Worm (Caenorhabditis elegans) whole organism, L4 larva: ENCODE data around the gene Y53G8AM.6.
"Not testable (repeated sequence)": the region's sequence is repeated elsewhere in the genome, so short reads cannot be mapped to it uniquely, and the experiment has no call there.

Experiments
- F10B5.3 ChIP-seq: sonication (generic microtip); optimal IDR thresholded peaks from 2 replicates; lab custom pipeline; 2016; ENCODE audit warnings: mild to moderate bottlenecking, missing genetic modification characterization, missing compliant biosample characterization
- F26F4.8 ChIP-seq: fragments of 200-800 bp; sonication (Bioruptor generic); conservative IDR thresholded peaks from 2 replicates; pipeline ENCODE4 v1.3.6; 2022; ENCODE audit warnings: missing genetic modification characterization, missing compliant biosample characterization
- F37D6.2 ChIP-seq: sonication (generic microtip); optimal IDR thresholded peaks from 2 replicates; lab custom pipeline; 2016; ENCODE audit warnings: mild to moderate bottlenecking, missing genetic modification characterization, missing compliant biosample characterization
- F44E2.7 ChIP-seq: fragments of 200-800 bp; sonication (Bioruptor generic); IDR thresholded peaks from 2 replicates; pipeline ENCODE4 v2.1.2; 2022; ENCODE audit warnings: missing genetic modification characterization, missing compliant biosample characterization
- R02D3.7 ChIP-seq: fragments of 150-350 bp; sonication (generic microtip); optimal IDR thresholded peaks from 3 replicates; lab custom pipeline; 2014; ENCODE audit warnings: missing biosample characterization, missing genetic modification characterization
- T26A8.4 ChIP-seq: fragments of 200-800 bp; sonication (Bioruptor generic); IDR thresholded peaks from 2 replicates; pipeline ENCODE4 v1.3.6; 2022; ENCODE audit warnings: missing genetic modification characterization, missing compliant biosample characterization
- aha-1 ChIP-seq: fragments of 150-350 bp; peaks from one replicate; lab custom pipeline; 2014; ENCODE audit warnings: missing biosample characterization, missing genetic modification characterization
- ceh-32 ChIP-seq: sonication (generic microtip); optimal IDR thresholded peaks from 2 replicates; lab custom pipeline; 2016; ENCODE audit warnings: mild to moderate bottlenecking, missing genetic modification characterization, missing compliant biosample characterization; ENCODE audit not compliant: poor library complexity
- cey-2 ChIP-seq: sonication (generic microtip); optimal IDR thresholded peaks from 3 replicates; lab custom pipeline; 2017; ENCODE audit warnings: missing genetic modification characterization, mild to moderate bottlenecking, missing compliant biosample characterization, antibody characterized with exemption, borderline replicate concordance; ENCODE audit not compliant: insufficient read depth
- daf-16 ChIP-seq, 3 experiments: sonication (generic microtip); optimal IDR thresholded peaks; 2 replicates each; lab custom pipeline; 2016 to 2017; ENCODE audit warnings: missing genetic modification characterization in 3 of 3, missing genetic modification reagents in 3 of 3, mild to moderate bottlenecking in 2 of 3, missing compliant biosample characterization in 2 of 3, missing biosample characterization in 1 of 3, moderate library complexity in 1 of 3
- dmd-6 ChIP-seq: fragments of 200-800 bp; sonication (Bioruptor generic); IDR thresholded peaks from 2 replicates; pipeline ENCODE4 v1.3.6; 2022; ENCODE audit warnings: missing genetic modification reagents, missing genetic modification characterization, missing compliant biosample characterization
- dpl-1 ChIP-seq: fragments of 150-350 bp; optimal IDR thresholded peaks from 2 replicates; lab custom pipeline; 2014; ENCODE audit warnings: missing biosample characterization, missing genetic modification reagents, missing genetic modification characterization
- dve-1 ChIP-seq: sonication (generic microtip); optimal IDR thresholded peaks from 2 replicates; lab custom pipeline; 2017; ENCODE audit warnings: antibody characterized with exemption, mild to moderate bottlenecking, missing genetic modification characterization, missing compliant biosample characterization; ENCODE audit not compliant: insufficient read depth
- fkh-10 ChIP-seq: fragments of 150-350 bp; optimal IDR thresholded peaks from 2 replicates; lab custom pipeline; 2014; ENCODE audit warnings: missing biosample characterization, missing genetic modification reagents, missing genetic modification characterization
- hif-1 ChIP-seq, 2 experiments: sonication (generic microtip); optimal IDR thresholded peaks; 2 replicates each; lab custom pipeline; 2016 to 2017; ENCODE audit warnings: missing compliant biosample characterization in 2 of 2, missing genetic modification characterization in 2 of 2, missing genetic modification reagents in 2 of 2, missing genotype in 2 of 2, mild to moderate bottlenecking in 1 of 2
- hlh-11 ChIP-seq: fragments of 200-800 bp; sonication (Bioruptor generic); optimal IDR thresholded peaks from 2 replicates; lab custom pipeline; 2018; ENCODE audit warnings: mild to moderate bottlenecking, missing genetic modification characterization, missing compliant biosample characterization
- hlh-30 ChIP-seq: sonication (generic microtip); optimal IDR thresholded peaks from 2 replicates; lab custom pipeline; 2017; ENCODE audit warnings: antibody characterized with exemption, mild to moderate bottlenecking, missing genetic modification characterization, missing compliant biosample characterization; ENCODE audit not compliant: insufficient read depth
- lim-7 ChIP-seq: fragments of 200-800 bp; sonication (Bioruptor generic); IDR thresholded peaks from 2 replicates; pipeline ENCODE4 v1.3.6; 2022; ENCODE audit warnings: missing genetic modification characterization, missing compliant biosample characterization
- lin-15B ChIP-seq: fragments of 150-350 bp; sonication (generic microtip); optimal IDR thresholded peaks from 3 replicates; lab custom pipeline; 2014; ENCODE audit warnings: missing biosample characterization, missing genetic modification characterization
- lin-39 ChIP-seq: fragments of 150-350 bp; optimal IDR thresholded peaks from 2 replicates; lab custom pipeline; 2014; ENCODE audit warnings: missing biosample characterization, missing genetic modification reagents, missing genetic modification characterization
- lsy-2 ChIP-seq, 2 experiments: fragments of 150-350 bp in 1 of 2; sonication (generic microtip) in 1 of 2; optimal IDR thresholded peaks; 2 replicates each; lab custom pipeline; 2014 to 2017; ENCODE audit warnings: missing biosample characterization in 2 of 2, missing genetic modification characterization in 2 of 2
- mdl-1 ChIP-seq, 2 experiments: fragments of 150-350 bp in 1 of 2; sonication (generic microtip) in 1 of 2; optimal IDR thresholded peaks; 2 replicates each; lab custom pipeline; 2014 to 2017; ENCODE audit warnings: missing biosample characterization in 2 of 2, missing genetic modification characterization in 2 of 2
- mep-1 ChIP-seq: fragments of 150-350 bp; sonication (generic microtip); optimal IDR thresholded peaks from 3 replicates; lab custom pipeline; 2014; ENCODE audit warnings: missing biosample characterization, missing genetic modification characterization
- mes-2 ChIP-seq: sonication (generic microtip); optimal IDR thresholded peaks from 2 replicates; lab custom pipeline; 2016; ENCODE audit warnings: missing genotype, mild to moderate bottlenecking, missing genetic modification characterization, missing compliant biosample characterization; ENCODE audit not compliant: poor library complexity, severe bottlenecking
- nhr-102 ChIP-seq: sonication (generic microtip); optimal IDR thresholded peaks from 2 replicates; lab custom pipeline; 2016; ENCODE audit warnings: mild to moderate bottlenecking, missing genetic modification characterization, moderate library complexity, missing compliant biosample characterization
- nhr-237 ChIP-seq: sonication (generic microtip); optimal IDR thresholded peaks from 2 replicates; lab custom pipeline; 2017; ENCODE audit warnings: missing biosample characterization, missing genetic modification characterization
- nhr-25 ChIP-seq: sonication (generic microtip); optimal IDR thresholded peaks from 2 replicates; lab custom pipeline; 2017; ENCODE audit warnings: missing genetic modification characterization, mild to moderate bottlenecking, missing compliant biosample characterization, antibody characterized with exemption, moderate library complexity, borderline replicate concordance; ENCODE audit not compliant: insufficient read depth
- nhr-28 ChIP-seq: fragments of 150-350 bp; optimal IDR thresholded peaks from 2 replicates; lab custom pipeline; 2014; ENCODE audit warnings: missing biosample characterization, missing genetic modification characterization
- nhr-41 ChIP-seq: fragments of 200-800 bp; sonication (Bioruptor generic); IDR thresholded peaks from 2 replicates; pipeline ENCODE4 v1.3.6; 2022; ENCODE audit warnings: missing genetic modification reagents, missing genetic modification characterization, missing compliant biosample characterization
- nhr-48 ChIP-seq: sonication (generic microtip); optimal IDR thresholded peaks from 2 replicates; lab custom pipeline; 2016; ENCODE audit warnings: mild to moderate bottlenecking, missing genetic modification characterization, missing compliant biosample characterization
- nhr-6 ChIP-seq: fragments of 150-350 bp; optimal IDR thresholded peaks from 2 replicates; lab custom pipeline; 2014; ENCODE audit warnings: missing biosample characterization, missing genetic modification characterization
- nhr-76 ChIP-seq: fragments of 150-350 bp; optimal IDR thresholded peaks from 2 replicates; lab custom pipeline; 2014; ENCODE audit warnings: missing biosample characterization, missing genetic modification characterization
- pha-4 ChIP-seq, 2 experiments: fragments of 150-350 bp in 1 of 2; fragments of 200-800 bp in 1 of 2; sonication (Bioruptor generic) in 1 of 2; IDR thresholded peaks in 1 of 2; optimal IDR thresholded peaks in 1 of 2; 2 replicates each; pipeline versions ENCODE4 v1.3.6 to Lab custom; 2014 to 2022; ENCODE audit warnings: missing genetic modification characterization in 2 of 2, missing genetic modification reagents in 2 of 2, missing biosample characterization in 1 of 2, missing compliant biosample characterization in 1 of 2
- saeg-2 ChIP-seq: fragments of 200-800 bp; sonication (Bioruptor generic); IDR thresholded peaks from 2 replicates; pipeline ENCODE4 v1.3.6; 2022; ENCODE audit warnings: missing genetic modification reagents, missing genetic modification characterization, missing compliant biosample characterization
- skn-1 ChIP-seq: fragments of 150-350 bp; optimal IDR thresholded peaks from 2 replicates; lab custom pipeline; 2014; ENCODE audit warnings: missing biosample characterization, missing genetic modification characterization
- snpc-4 ChIP-seq: fragments of 150-350 bp; optimal IDR thresholded peaks from 2 replicates; lab custom pipeline; 2014; ENCODE audit warnings: missing biosample characterization, missing genetic modification characterization
- unc-130 ChIP-seq: sonication (generic microtip); optimal IDR thresholded peaks from 2 replicates; lab custom pipeline; 2016; ENCODE audit warnings: missing genetic modification reagents, missing genetic modification characterization, missing compliant biosample characterization
- unc-62 ChIP-seq, 3 experiments: fragments of 150-350 bp in 1 of 3; sonication (generic microtip); optimal IDR thresholded peaks in 2 of 3; peaks in 1 of 3; 1 replicate in 1 of 3; 2 replicates in 2 of 3; lab custom pipeline; 2014 to 2017; ENCODE audit warnings: missing biosample characterization in 3 of 3, missing genetic modification characterization in 3 of 3, missing genetic modification reagents in 3 of 3, missing genotype in 1 of 3
- zfp-2 ChIP-seq: sonication (generic microtip); optimal IDR thresholded peaks from 2 replicates; lab custom pipeline; 2016; ENCODE audit warnings: mild to moderate bottlenecking, missing genetic modification characterization, missing compliant biosample characterization

Gene Y53G8AM.6

DNA sequence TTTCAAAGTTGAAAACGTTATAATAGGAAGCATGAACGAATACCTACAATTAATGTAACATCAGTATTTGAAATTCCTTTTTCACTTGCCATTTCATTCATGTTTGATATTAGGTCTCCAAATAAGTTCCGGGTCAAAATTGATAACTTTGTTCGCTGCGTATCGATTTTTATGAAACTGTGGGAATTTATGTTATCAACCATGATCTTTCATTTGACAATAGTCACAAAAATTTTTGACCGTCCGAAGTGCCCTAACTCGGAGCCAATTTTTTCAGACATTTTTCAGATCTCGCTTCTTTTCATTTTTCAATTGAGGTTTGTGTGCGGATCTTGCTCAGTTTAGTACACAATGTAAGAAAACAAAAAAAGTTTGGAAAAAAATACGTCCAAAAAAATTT, at the start of gene Y53G8AM.6:
Gene Y53G8AM.6, minus strand, starts transcription at position 101 of the 400 bp plus-strand sequence.
- not testable (repeated sequence) for TF ChIP-seq ceh-32, lin-39, nhr-102 (tag; lab: Kevin White, UChicago)

DNA sequence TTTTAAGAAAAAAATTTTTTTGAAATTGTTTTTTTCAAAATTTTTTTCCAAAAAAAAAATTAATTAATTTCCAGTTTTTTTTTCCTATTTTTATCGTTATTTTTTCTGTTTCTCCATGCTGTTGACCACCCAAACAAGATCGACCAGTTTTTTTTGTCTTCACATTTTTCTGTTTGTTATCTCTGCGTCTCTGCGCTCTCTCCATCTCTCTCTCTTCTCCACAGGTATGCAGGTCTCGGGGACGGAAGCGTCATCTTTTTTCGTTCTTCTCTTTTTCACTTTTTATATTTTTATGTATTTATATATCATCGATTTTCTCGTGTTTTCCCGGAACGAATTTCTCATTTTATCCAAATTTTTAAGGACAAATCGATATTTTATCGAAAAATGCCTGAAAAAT, 49.3 kb upstream of the Y53G8AM.6 start:
- peak; percentile 9 for TF ChIP-seq mes-2
- TF ChIP-seq R02D3.7 (tag; lab: Kevin White, UChicago): no peak
- peak; percentile 36 for TF ChIP-seq hlh-11 (tag; lab: Kevin White, UChicago)
- TF ChIP-seq mep-1: peak; percentile 1
- TF ChIP-seq dve-1: peak; percentile 31
- TF ChIP-seq nhr-48: peak; percentile 9
- TF ChIP-seq cey-2: peak; percentile 7
- TF ChIP-seq T26A8.4: no peak
- TF ChIP-seq zfp-2: no peak
- no peak for TF ChIP-seq fkh-10
- no peak for TF ChIP-seq F10B5.3 (tag; lab: Kevin White, UChicago)
- TF ChIP-seq mdl-1 (tag; optimal IDR thresholded peaks at IDR 0.05; lab: Kevin White, UChicago): peak in 1 of 2 experiments; percentile 26
- TF ChIP-seq lin-15B (tag; lab: Kevin White, UChicago): no peak
- TF ChIP-seq nhr-28: peak; percentile 37
- no peak for TF ChIP-seq snpc-4 (tag; lab: Kevin White, UChicago)
- peak; percentile 1 for TF ChIP-seq dpl-1 (GFP tag; lab: Kevin White, UChicago)
- TF ChIP-seq dmd-6 (GFP tag; lab: Robert Waterston, UW): no peak
- no peak for TF ChIP-seq unc-62 (GFP tag; optimal IDR thresholded peaks at IDR 0.05 in 1 of 2; lab: Kevin White, UChicago)
- TF ChIP-seq unc-62 (tag; optimal IDR thresholded peaks at IDR 0.05; lab: Kevin White, UChicago): no peak
- no peak for TF ChIP-seq saeg-2 (GFP tag; lab: Robert Waterston, UW)
- TF ChIP-seq unc-130 (GFP tag; lab: Kevin White, UChicago): no peak
- no peak for TF ChIP-seq nhr-237
- TF ChIP-seq F26F4.8 (GFP tag; lab: Robert Waterston, UW): no peak
- TF ChIP-seq nhr-25: no peak
- peak; percentile 49 for TF ChIP-seq nhr-6
- peak; percentile 54 for TF ChIP-seq hlh-30 (tag; lab: Kevin White, UChicago)
- no peak for TF ChIP-seq skn-1
- TF ChIP-seq nhr-41 (GFP tag; lab: Robert Waterston, UW): no peak
- TF ChIP-seq lsy-2 (tag; optimal IDR thresholded peaks at IDR 0.05; lab: Kevin White, UChicago): peak in 1 of 2 experiments; percentile 4
- TF ChIP-seq daf-16 (GFP tag; optimal IDR thresholded peaks at IDR 0.05; lab: Kevin White, UChicago): no peak
- peak; percentile 40 for TF ChIP-seq daf-16 (tag; optimal IDR thresholded peaks at IDR 0.05; lab: Kevin White, UChicago)

DNA sequence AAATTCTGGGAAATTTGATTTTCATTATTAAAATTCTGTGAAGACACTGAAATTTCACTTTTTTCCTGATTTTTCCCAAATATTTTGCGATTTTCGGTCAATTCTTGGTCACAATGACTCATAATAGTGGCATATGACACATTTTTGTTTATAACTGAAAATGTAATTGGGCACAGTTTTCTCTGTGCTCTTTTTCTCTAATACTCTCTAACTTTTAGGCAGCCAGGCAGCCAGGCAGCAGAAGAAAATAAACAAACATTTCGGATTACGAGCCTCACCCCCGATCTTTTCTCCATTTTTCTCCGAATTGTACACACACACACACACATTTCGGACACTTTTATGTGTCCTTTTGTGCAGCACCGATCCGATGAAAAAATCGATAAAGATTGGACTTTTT, 47.8 kb upstream of the Y53G8AM.6 start:
- TF ChIP-seq mes-2 (peak; percentile 11), F44E2.7 (GFP tag; lab: Robert Waterston, UW) (no peak), F37D6.2 (no peak), nhr-6 (peak; percentile 57), nhr-76 (no peak), hlh-11 (tag; lab: Kevin White, UChicago) (peak; percentile 49), aha-1 (tag; lab: Kevin White, UChicago) (peak; percentile 19), pha-4 (GFP tag; IDR thresholded peaks at IDR 0.05; lab: Robert Waterston, UW) (no peak), pha-4 (tag; optimal IDR thresholded peaks at IDR 0.05; lab: Kevin White, UChicago) (peak; percentile 90), skn-1 (no peak), daf-16 (GFP tag; optimal IDR thresholded peaks at IDR 0.05; lab: Kevin White, UChicago) (no peak), daf-16 (tag; optimal IDR thresholded peaks at IDR 0.05; lab: Kevin White, UChicago) (peak; percentile 42), hif-1 (tag; optimal IDR thresholded peaks at IDR 0.05; lab: Kevin White, UChicago) (no peak), lim-7 (no peak), dve-1 (peak; percentile 48), nhr-28 (peak; percentile 15)
- TF ChIP-seq, all 104 proteins: peak for 8
